Worm (Caenorhabditis elegans) whole organism, midembryonic: ENCODE data around the gene clec-176.

Experiments used
- T22C8.4 ChIP-seq: fragments of 200-800 bp; sonication (Bioruptor generic); IDR thresholded peaks from 2 replicates; pipeline ENCODE4 v1.3.6; 2022; ENCODE audit warnings: missing genetic modification characterization, missing compliant biosample characterization
- cog-1 ChIP-seq: sonication (generic microtip); optimal IDR thresholded peaks from 2 replicates; lab custom pipeline; 2016; ENCODE audit warnings: missing genetic modification characterization, missing compliant biosample characterization
- flt-1 ChIP-seq: fragments of 200-800 bp; sonication (Bioruptor generic); IDR thresholded peaks from 2 replicates; pipeline ENCODE4 v1.3.6; 2022; ENCODE audit warnings: missing genetic modification characterization, missing compliant biosample characterization
- klf-2 ChIP-seq: fragments of 200-800 bp; sonication (Bioruptor generic); conservative IDR thresholded peaks from 2 replicates; pipeline ENCODE4 v1.3.6; 2022; ENCODE audit warnings: missing genetic modification reagents, missing genetic modification characterization, missing compliant biosample characterization
- med-1 ChIP-seq: sonication (generic microtip); optimal IDR thresholded peaks from 2 replicates; lab custom pipeline; 2017; ENCODE audit warnings: missing genetic modification characterization, mild to moderate bottlenecking, missing compliant biosample characterization, antibody characterized with exemption, missing genetic modification reagents; ENCODE audit not compliant: insufficient read depth
- ref-1 ChIP-seq: fragments of 200-800 bp; sonication (Bioruptor generic); conservative IDR thresholded peaks from 2 replicates; pipeline ENCODE4 v1.3.6; 2022; ENCODE audit warnings: missing genetic modification reagents, missing genetic modification characterization, missing compliant biosample characterization
- tab-1 ChIP-seq: fragments of 200-800 bp; sonication (Bioruptor generic); IDR thresholded peaks from 2 replicates; pipeline ENCODE4 v1.3.6; 2022; ENCODE audit warnings: missing genetic modification characterization, missing compliant biosample characterization
- ztf-23 ChIP-seq: fragments of 200-800 bp; sonication (Bioruptor generic); IDR thresholded peaks from 2 replicates; pipeline ENCODE4 v1.3.6; 2022; ENCODE audit warnings: missing genetic modification reagents, missing genetic modification characterization, missing compliant biosample characterization
- ztf-29 ChIP-seq: fragments of 200-800 bp; sonication (Bioruptor generic); IDR thresholded peaks from 2 replicates; pipeline ENCODE4 v1.3.6; 2022; ENCODE audit warnings: missing genetic modification reagents, missing genetic modification characterization, missing compliant biosample characterization

Gene clec-176

DNA sequence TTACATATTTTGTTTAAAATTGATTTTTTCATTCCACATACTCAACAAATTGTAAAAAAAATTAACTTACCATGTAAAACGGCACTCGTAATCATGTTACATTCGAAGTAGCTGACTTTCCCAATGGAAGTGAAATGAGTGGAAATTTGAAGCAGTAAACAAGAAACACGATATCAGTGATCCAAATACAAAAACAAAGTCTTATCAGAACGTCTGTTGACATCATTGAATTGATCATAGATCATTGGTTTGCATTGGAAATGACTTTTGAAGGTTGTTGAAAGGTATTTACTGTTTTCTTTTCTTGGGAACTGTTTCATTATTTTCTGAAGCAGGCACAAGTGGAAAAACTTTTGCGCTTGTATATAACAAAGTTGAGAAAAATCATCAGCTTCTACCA, 7.9 kb upstream of the clec-176 start, which contains the start of gene Y9C9A.16:
Y9C9A.16 (minus strand) TSS at position 131 of the 400 bp plus-strand sequence.
- no peak for TF ChIP-seq ztf-23 (GFP tag; lab: Robert Waterston, UW)
- no peak for TF ChIP-seq flt-1

DNA sequence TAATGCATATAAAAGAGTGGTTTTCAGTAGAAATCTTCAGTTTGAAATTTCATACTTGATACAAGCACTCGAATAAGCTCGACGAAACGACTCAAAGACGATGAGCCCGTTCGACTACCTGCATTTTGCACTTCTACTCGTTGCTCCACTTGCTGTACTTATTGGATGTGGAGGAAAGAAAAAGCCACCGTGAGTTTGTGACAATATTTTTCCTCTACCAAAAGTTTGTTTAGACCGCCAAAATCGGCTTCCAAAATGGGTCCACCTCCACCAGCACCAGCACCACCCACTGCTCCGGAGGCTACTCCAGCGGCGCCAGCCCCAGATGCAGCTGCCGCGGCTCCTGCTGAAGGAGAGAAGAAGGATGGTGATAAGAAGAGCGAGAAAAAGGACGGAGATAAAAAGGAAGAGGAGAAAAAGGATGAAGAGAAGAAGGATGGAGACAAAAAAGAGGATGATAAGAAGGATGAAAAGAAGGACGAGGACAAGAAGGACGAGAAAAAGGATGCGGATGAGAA, 6.6 kb upstream of the clec-176 start, which contains the start of gene E03H12.5:
E03H12.5 (plus strand) TSS at position 51 of the 518 bp plus-strand sequence.
- TF ChIP-seq ref-1 (no peak), T22C8.4 (GFP tag; lab: Robert Waterston, UW) (no peak), med-1 (GFP tag; lab: Kevin White, UChicago) (no peak), ztf-29 (GFP tag; lab: Robert Waterston, UW) (no peak), ztf-23 (GFP tag; lab: Robert Waterston, UW) (no peak), cog-1 (no peak), tab-1 (GFP tag; lab: Robert Waterston, UW) (no peak), klf-2 (GFP tag; lab: Robert Waterston, UW) (no peak), flt-1 (no peak)

DNA sequence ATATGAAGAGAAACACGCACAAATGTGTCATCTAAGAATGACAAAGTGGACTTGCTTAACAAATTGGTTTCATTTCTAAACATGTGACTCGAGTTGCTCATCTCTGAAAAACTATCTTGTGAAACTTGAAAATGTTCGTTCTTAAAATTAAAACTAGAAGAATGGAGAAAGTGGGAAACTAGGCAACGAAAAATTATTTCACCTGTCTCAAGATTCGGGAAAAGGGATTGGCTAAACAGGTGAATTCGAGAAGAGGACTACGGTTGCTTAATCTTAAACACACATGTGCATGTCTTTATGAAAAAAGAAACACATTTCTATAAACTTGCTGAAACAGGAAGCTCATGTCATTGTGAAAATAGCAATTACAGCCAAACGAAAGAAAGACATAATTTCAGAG, 2.8 kb upstream of the clec-176 start, which contains the start of gene srz-24:
srz-24 (minus strand) TSS at position 101 of the 400 bp plus-strand sequence.
- TF ChIP-seq ztf-23 (GFP tag; lab: Robert Waterston, UW) (no peak), flt-1 (no peak)

DNA sequence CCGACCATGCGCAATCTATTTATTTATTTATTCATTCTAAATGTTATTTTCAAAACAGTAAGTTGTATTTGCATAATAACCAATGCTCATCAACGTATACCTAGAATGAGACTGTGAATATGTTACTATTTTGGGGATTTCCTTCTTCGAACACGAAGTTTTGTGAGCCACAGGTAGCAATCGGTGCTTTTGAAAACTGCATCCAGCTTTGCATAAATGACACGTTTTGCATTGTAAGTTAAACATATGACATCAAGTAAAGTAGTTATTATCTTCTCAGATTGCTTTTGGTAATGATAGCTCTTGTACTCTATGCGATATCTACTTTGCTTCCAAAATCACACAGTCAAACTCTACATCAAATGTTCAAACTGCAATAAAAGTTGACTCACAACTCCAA, 1.4 kb upstream of the clec-176 start, which contains the start of gene E03H12.4:
E03H12.4 (plus strand) TSS at position 120 of the 400 bp plus-strand sequence.
- TF ChIP-seq T22C8.4 (GFP tag; lab: Robert Waterston, UW) (no peak), ztf-29 (GFP tag; lab: Robert Waterston, UW) (no peak), ztf-23 (GFP tag; lab: Robert Waterston, UW) (no peak), med-1 (GFP tag; lab: Kevin White, UChicago) (no peak), ref-1 (no peak), klf-2 (GFP tag; lab: Robert Waterston, UW) (no peak), flt-1 (no peak)

DNA sequence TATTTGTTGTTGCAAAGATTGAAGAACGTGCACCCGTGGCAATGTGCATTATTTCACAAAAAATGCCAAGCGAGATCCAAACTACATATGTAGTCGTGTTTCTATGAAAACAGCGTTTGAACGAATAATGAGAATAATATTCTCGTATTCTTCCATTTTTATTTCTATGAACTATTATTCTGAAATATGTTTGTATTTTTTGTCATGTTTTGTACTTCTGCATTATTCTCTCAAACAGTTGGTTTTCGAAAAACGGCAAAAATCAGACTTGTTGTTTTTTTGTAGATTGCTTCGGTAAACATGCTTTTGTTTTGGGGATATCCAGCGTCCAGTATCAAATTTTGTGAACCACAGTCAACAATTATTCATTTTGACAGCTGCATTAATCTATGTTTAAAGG, 2.4 kb downstream of the clec-176 start, which contains the start of gene clec-177:
clec-177 (plus strand) TSS at position 301 of the 400 bp plus-strand sequence.
- no peak for TF ChIP-seq cog-1
- TF ChIP-seq flt-1 = no peak
- TF ChIP-seq ztf-29 (GFP tag; lab: Robert Waterston, UW) = no peak
- TF ChIP-seq tab-1 (GFP tag; lab: Robert Waterston, UW) = no peak
- TF ChIP-seq med-1 (GFP tag; lab: Kevin White, UChicago) = no peak
- no peak for TF ChIP-seq T22C8.4 (GFP tag; lab: Robert Waterston, UW)
- no peak for TF ChIP-seq ref-1
- TF ChIP-seq klf-2 (GFP tag; lab: Robert Waterston, UW) = no peak
- TF ChIP-seq ztf-23 (GFP tag; lab: Robert Waterston, UW) = no peak

DNA sequence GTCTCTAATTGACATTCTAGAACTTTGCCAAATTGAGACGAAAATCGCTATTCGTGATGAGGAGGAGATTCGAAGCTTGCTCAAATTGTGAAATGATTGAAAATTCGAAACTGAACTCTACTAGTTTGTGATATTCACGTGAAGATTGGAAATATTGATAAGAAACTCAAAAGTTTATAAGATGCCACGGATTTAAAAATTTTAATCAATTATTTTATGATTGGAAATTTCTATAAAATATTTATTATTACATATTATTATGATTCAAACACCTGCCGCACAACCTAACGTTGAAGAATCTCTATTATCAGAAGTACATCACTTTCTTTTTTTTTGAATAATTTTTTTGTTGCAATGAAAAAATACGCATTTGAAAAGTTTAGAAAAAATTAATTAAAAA, 4.7 kb downstream of the clec-176 start, which contains the start of gene E03H12.7:
E03H12.7 (minus strand) TSS at position 101 of the 400 bp plus-strand sequence.
- TF ChIP-seq cog-1 (no peak), flt-1 (no peak), med-1 (GFP tag; lab: Kevin White, UChicago) (no peak), T22C8.4 (GFP tag; lab: Robert Waterston, UW) (no peak), ztf-23 (GFP tag; lab: Robert Waterston, UW) (no peak), ref-1 (no peak), ztf-29 (GFP tag; lab: Robert Waterston, UW) (no peak), klf-2 (GFP tag; lab: Robert Waterston, UW) (no peak), tab-1 (GFP tag; lab: Robert Waterston, UW) (no peak)

DNA sequence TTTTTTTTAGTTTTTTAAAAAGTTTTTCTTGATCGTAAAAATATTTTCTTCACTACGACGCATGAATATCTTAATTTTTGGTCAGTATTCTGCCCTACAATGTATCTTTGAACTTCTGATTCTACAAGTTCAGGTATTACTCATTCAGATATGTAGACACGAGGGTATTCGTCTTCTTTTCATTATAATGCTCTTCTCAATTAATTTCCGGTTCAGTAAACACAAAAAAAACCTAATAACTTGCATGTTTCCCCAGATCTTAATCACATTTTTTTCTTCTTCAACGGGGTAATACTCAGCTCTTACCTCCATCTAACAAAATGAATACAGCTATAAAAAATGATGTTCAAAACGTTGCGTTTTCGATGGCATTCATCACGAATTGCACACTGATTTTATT, 8.2 kb downstream of the clec-176 start, which contains the start of gene str-162:
str-162 (plus strand) TSS at position 301 of the 400 bp plus-strand sequence.
- TF ChIP-seq med-1 (GFP tag; lab: Kevin White, UChicago) (no peak), cog-1 (no peak), flt-1 (no peak)

DNA sequence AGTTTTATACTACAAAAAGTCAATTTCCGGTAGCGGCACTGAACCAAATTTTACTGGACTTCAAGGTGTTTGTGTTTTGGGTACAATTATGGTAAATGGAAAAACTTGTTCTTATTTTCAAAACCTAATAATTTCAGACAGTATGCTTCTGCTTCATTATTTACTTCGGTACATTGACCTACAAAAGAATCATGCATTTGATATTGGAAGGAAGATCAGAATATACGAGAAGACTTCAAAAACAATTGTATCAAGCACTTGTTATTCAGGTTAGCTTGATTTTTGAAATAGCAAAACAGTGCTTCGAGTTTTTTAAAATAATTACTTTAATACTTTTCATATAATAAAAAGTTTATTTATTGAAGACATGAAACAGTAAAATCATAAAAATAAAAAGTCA, 9.3 kb downstream of the clec-176 start:
- TF ChIP-seq ztf-29 (GFP tag; lab: Robert Waterston, UW) = no peak
- TF ChIP-seq cog-1 = no peak
- no peak for TF ChIP-seq flt-1
- no peak for TF ChIP-seq tab-1 (GFP tag; lab: Robert Waterston, UW)
- no peak for TF ChIP-seq klf-2 (GFP tag; lab: Robert Waterston, UW)
- no peak for TF ChIP-seq T22C8.4 (GFP tag; lab: Robert Waterston, UW)
- no peak for TF ChIP-seq ztf-23 (GFP tag; lab: Robert Waterston, UW)
- TF ChIP-seq ref-1 = no peak
- no peak for TF ChIP-seq med-1 (GFP tag; lab: Kevin White, UChicago)

DNA sequence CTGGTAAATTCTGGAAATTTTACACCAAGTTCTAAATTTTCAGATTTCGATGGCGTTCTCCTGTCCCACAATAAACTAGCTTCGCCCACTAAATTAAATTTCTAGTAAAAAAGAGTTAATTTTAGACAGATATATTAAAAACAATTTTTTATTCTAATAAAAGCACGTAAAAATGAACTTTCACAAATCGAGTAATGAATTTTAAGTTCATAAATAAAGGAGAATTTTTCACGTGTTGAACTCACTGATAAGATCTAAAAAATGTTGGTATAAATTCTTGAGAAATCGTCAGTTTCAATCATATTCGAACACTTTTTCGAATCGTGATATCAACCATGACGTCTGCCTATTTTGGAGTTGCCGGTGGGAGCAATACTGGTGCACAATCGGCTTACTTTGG, 12.0 kb downstream of the clec-176 start, which contains the start of gene ssq-2:
ssq-2 (plus strand) TSS at position 301 of the 400 bp plus-strand sequence.
- TF ChIP-seq med-1 (GFP tag; lab: Kevin White, UChicago) (no peak), ztf-23 (GFP tag; lab: Robert Waterston, UW) (no peak), tab-1 (GFP tag; lab: Robert Waterston, UW) (no peak), klf-2 (GFP tag; lab: Robert Waterston, UW) (no peak), ref-1 (no peak), ztf-29 (GFP tag; lab: Robert Waterston, UW) (no peak), T22C8.4 (GFP tag; lab: Robert Waterston, UW) (no peak), cog-1 (no peak), flt-1 (no peak)

DNA sequence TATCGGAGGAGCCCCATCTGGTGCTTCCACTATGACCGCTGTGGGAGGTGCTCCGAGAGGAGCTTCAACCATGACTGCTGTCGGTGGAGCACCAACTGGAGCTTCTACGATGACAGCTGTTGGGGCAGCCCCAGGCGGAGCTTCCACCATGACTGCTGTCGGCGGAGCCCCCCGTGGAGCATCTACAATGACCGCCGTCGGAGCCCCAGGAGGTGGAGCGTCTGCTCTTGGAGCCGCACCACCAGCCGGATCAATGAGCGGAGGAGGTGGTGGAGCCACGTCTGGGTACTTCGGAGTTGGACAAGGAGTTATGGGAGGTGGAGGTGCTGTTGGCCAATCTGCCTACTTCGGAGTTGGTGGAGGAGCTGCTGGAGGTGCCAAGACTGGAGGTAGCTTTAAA, 13.1 kb downstream of the clec-176 start:
- TF ChIP-seq med-1 (GFP tag; lab: Kevin White, UChicago) (no peak), ztf-23 (GFP tag; lab: Robert Waterston, UW) (no peak), T22C8.4 (GFP tag; lab: Robert Waterston, UW) (no peak), tab-1 (GFP tag; lab: Robert Waterston, UW) (no peak), klf-2 (GFP tag; lab: Robert Waterston, UW) (no peak), ref-1 (no peak), flt-1 (no peak), ztf-29 (GFP tag; lab: Robert Waterston, UW) (no peak), cog-1 (no peak)
